Worm (Caenorhabditis elegans) whole organism, L4/young adult: ENCODE data around the gene C42C1.12.

Experiments used
- W03F9.2 ChIP-seq: fragments of 150-350 bp; optimal IDR thresholded peaks from 2 replicates; lab custom pipeline; 2014; ENCODE audit warnings: missing biosample characterization, missing genetic modification characterization
- dao-5 ChIP-seq: sonication (generic microtip); optimal IDR thresholded peaks from 2 replicates; lab custom pipeline; 2016; ENCODE audit warnings: missing genotype, missing genetic modification characterization, moderate library complexity, missing compliant biosample characterization
- him-1 ChIP-seq: sonication (generic microtip); optimal IDR thresholded peaks from 2 replicates; lab custom pipeline; 2016; ENCODE audit warnings: missing genotype, missing genetic modification reagents, missing genetic modification characterization, missing compliant biosample characterization

Gene C42C1.12

ce11 chrIV:12278507-12278906 is 3.5 kb downstream of the C42C1.12 start, which contains the start of the genes tag-335 and vkmt-1:
TSS of gene tag-335 (minus strand) at chrIV:12278594.
TSS of gene vkmt-1 (plus strand) at chrIV:12278725.
- TF ChIP-seq him-1, result no peak
- peak; percentile 40 for TF ChIP-seq W03F9.2 (tag; lab: Kevin White, UChicago)

ce11 chrIV:12275892-12276291 is 6.1 kb downstream of the C42C1.12 start, which contains the start of gene vps-8:
TSS of gene vps-8 (minus strand) at chrIV:12275992.
- TF ChIP-seq W03F9.2 (tag; lab: Kevin White, UChicago) (no peak), him-1 (no peak)

- TF ChIP-seq him-1 (no peak), W03F9.2 (tag; lab: Kevin White, UChicago) (no peak), dao-5 (tag; lab: Kevin White, UChicago) (no peak)
These were observed 7.6 kb downstream of the C42C1.12 start for ce11 chrIV:12274365-12274764.

ce11 chrIV:12270392-12270791 is 11.6 kb downstream of the C42C1.12 start, which contains the start of gene C42C1.3:
TSS of gene C42C1.3 (minus strand) at chrIV:12270492.
- TF ChIP-seq dao-5 (tag; lab: Kevin White, UChicago), result no peak
- no peak for TF ChIP-seq him-1
- no peak for TF ChIP-seq W03F9.2 (tag; lab: Kevin White, UChicago)

DNA sequence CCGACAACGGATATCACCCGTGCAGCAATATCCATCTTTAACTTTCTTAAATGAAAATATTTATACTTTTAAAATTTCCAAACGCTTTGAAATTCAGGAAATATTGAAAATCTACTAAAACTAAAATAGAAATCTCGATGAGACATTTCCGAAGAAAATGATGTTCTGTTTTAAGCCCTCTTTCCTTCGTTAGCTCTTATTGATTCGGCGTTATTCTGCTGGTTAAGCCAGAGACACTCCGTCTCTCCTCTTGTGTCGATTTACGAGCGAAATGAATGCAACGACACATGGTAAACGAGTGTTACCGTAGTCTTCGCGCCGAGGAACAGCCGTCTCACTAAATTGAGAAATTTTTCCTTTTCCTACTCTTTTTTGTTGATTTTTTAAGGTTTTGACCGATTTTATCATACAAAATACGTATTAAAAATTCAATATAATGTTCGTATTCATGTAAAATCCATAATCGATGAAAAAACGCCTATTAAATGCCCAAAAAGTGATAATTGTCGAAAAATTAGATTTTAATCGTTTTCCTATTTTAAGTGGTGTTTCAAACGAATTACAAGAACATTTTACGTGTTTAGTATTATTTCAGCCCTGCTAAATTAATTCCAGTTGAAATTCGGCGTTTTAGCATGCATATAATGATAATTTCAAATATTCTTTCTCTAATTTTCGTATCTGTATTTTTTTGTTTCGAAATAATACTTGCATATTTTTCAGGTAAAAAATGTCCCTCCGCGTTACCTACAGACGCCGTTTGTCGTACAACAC is 13.5 kb downstream of the C42C1.12 start, which contains the start of the genes ppm-1.H and rpl-34:
TSS of gene ppm-1.H (minus strand) at position 51 of the 774 bp plus-strand sequence.
TSS of gene rpl-34 (plus strand) at position 724 of the 774 bp plus-strand sequence.
- TF ChIP-seq W03F9.2 (tag; lab: Kevin White, UChicago) (peak; percentile 61), dao-5 (tag; lab: Kevin White, UChicago) (no peak)

- no peak for TF ChIP-seq dao-5 (tag; lab: Kevin White, UChicago)
- no peak for TF ChIP-seq him-1
These were observed 16.1 kb downstream of the C42C1.12 start for ce11 chrIV:12265877-12266276.

- TF ChIP-seq dao-5 (tag; lab: Kevin White, UChicago) (no peak), W03F9.2 (tag; lab: Kevin White, UChicago) (no peak), him-1 (no peak)
These were observed 20.7 kb downstream of the C42C1.12 start, which contains the start of gene sre-14 for ce11 chrIV:12261353-12261752. TSS of gene sre-14 (minus strand) at chrIV:12261453.

- TF ChIP-seq him-1, result no peak
- TF ChIP-seq W03F9.2 (tag; lab: Kevin White, UChicago), result no peak
- no peak for TF ChIP-seq dao-5 (tag; lab: Kevin White, UChicago)
These were observed 22.7 kb downstream of the C42C1.12 start, which contains the start of gene Y39C12A.9 for ce11 chrIV:12259161-12259870. TSS of gene Y39C12A.9 (minus strand) at chrIV:12259211.

ce11 chrIV:12252579-12252978 is 29.4 kb downstream of the C42C1.12 start, which contains the start of gene dnj-26:
TSS of gene dnj-26 (minus strand) at chrIV:12252679.
- TF ChIP-seq dao-5 (tag; lab: Kevin White, UChicago), result no peak
- no peak for TF ChIP-seq him-1
- TF ChIP-seq W03F9.2 (tag; lab: Kevin White, UChicago), result no peak

- TF ChIP-seq dao-5 (tag; lab: Kevin White, UChicago) (no peak), him-1 (no peak), W03F9.2 (tag; lab: Kevin White, UChicago) (no peak)
These were observed 37.3 kb downstream of the C42C1.12 start, which contains the start of gene sre-15 for ce11 chrIV:12244706-12245105. TSS of gene sre-15 (minus strand) at chrIV:12244806.

DNA sequence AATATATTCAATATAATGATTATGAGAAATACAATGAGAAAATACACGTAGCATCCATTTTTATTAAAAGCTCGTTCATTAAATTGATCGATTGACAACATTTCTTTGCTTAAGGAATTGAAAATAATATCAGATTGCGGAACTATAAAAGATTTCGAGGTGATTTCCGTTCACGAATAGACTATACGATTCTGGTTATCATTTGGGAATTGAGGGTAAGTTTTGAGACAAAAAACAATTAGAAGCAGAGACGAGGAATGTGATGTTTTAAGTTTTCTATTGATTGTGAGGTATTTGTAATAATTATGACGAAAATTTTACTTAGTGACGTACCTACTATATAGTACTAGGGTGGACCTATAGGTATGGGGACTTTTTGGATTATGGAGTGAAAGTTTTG is 43.2 kb downstream of the C42C1.12 start, which contains the start of gene sre-19:
TSS of gene sre-19 (minus strand) at position 101 of the 400 bp plus-strand sequence.
- TF ChIP-seq dao-5 (tag; lab: Kevin White, UChicago), result no peak
- TF ChIP-seq W03F9.2 (tag; lab: Kevin White, UChicago), result no peak
- no peak for TF ChIP-seq him-1

DNA sequence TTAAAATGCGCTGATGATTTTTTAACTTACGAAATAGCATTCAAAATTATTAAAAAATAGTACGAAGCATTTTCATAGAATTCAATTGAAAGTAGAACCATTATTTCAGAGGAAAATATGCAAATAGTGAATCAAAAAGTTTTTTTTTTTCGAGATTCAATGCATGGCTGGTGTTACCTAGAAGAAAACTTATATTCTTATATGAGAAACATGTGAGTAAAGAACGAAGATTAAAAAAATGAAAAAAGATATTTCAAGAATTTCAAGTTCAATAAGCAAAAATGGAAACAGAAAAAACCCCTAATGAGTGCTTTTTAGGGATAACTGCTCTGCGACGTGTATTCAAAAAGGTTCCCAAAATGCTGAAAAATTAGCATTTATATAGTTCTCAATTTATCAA is 46.0 kb downstream of the C42C1.12 start, which contains the start of gene sre-16:
TSS of gene sre-16 (minus strand) at position 101 of the 400 bp plus-strand sequence.
- no peak for TF ChIP-seq him-1
- no peak for TF ChIP-seq W03F9.2 (tag; lab: Kevin White, UChicago)
- no peak for TF ChIP-seq dao-5 (tag; lab: Kevin White, UChicago)
